Worm (Caenorhabditis elegans) whole organism, mixed stage, embryonic: ENCODE data around the gene degt-1.

Experiments used
- ces-1 ChIP-seq: fragments of 150-350 bp; optimal IDR thresholded peaks from 2 replicates; lab custom pipeline; 2014; ENCODE audit warnings: missing biosample characterization, missing genetic modification reagents, missing genetic modification characterization
- elt-1 ChIP-seq: sonication (generic microtip); optimal IDR thresholded peaks from 2 replicates; lab custom pipeline; 2017; ENCODE audit warnings: missing genetic modification characterization, mild to moderate bottlenecking, missing compliant biosample characterization, antibody characterized with exemption, moderate library complexity, borderline replicate concordance; ENCODE audit not compliant: insufficient read depth
- elt-3 ChIP-seq: fragments of 150-350 bp; optimal IDR thresholded peaks from 2 replicates; lab custom pipeline; 2014; ENCODE audit warnings: missing biosample characterization, missing genetic modification characterization
- nhr-28 ChIP-seq: fragments of 150-350 bp; optimal IDR thresholded peaks from 2 replicates; lab custom pipeline; 2014; ENCODE audit warnings: missing biosample characterization, missing genetic modification characterization
- nhr-76 ChIP-seq: sonication (generic microtip); optimal IDR thresholded peaks from 2 replicates; lab custom pipeline; 2017; ENCODE audit warnings: missing biosample characterization, missing genetic modification characterization
- pha-4 ChIP-seq: fragments of 150-350 bp; optimal IDR thresholded peaks from 2 replicates; lab custom pipeline; 2018; ENCODE audit warnings: missing biosample characterization, missing genetic modification reagents, missing genetic modification characterization
- snpc-4 ChIP-seq: fragments of 150-350 bp; optimal IDR thresholded peaks from 2 replicates; lab custom pipeline; 2014; ENCODE audit warnings: missing biosample characterization, missing genetic modification characterization
- sptf-1 ChIP-seq: sonication (generic microtip); optimal IDR thresholded peaks from 2 replicates; lab custom pipeline; 2017; ENCODE audit warnings: mild to moderate bottlenecking, missing genetic modification characterization, moderate library complexity, missing compliant biosample characterization
- unc-39 ChIP-seq: fragments of 150-350 bp; optimal IDR thresholded peaks from 2 replicates; lab custom pipeline; 2014; ENCODE audit warnings: missing biosample characterization, missing genetic modification characterization
- ztf-11 ChIP-seq: fragments of 150-350 bp; optimal IDR thresholded peaks from 2 replicates; lab custom pipeline; 2014; ENCODE audit warnings: missing biosample characterization, missing genetic modification characterization

- TF ChIP-seq ztf-11 (tag; lab: Kevin White, UChicago) (no peak), elt-3 (tag; lab: Kevin White, UChicago) (no peak), nhr-76 (no peak), sptf-1 (no peak), snpc-4 (tag; lab: Kevin White, UChicago) (no peak), nhr-28 (no peak), ces-1 (GFP tag; lab: Kevin White, UChicago) (no peak), pha-4 (tag; lab: Kevin White, UChicago) (no peak), unc-39 (tag; lab: Kevin White, UChicago) (no peak), elt-1 (no peak)
Observed at ce11 chrV:10548981-10549380, 8.9 kb downstream of the degt-1 start, which contains the start of gene srd-34.
